Worm (Caenorhabditis elegans) whole organism, mixed stage, embryonic: Measurements from ENCODE around the gene nphp-2.

Experiments used
- M03D4.4 ChIP-seq: sonication (generic microtip); optimal IDR thresholded peaks from 2 replicates; lab custom pipeline; 2017; ENCODE audit warnings: mild to moderate bottlenecking, missing genetic modification characterization, missing compliant biosample characterization
- bed-3 ChIP-seq: fragments of 200-800 bp; sonication (Bioruptor generic); optimal IDR thresholded peaks from 3 replicates; lab custom pipeline; 2018; ENCODE audit warnings: mild to moderate bottlenecking, missing genetic modification characterization, moderate library complexity, missing compliant biosample characterization
- ceh-43 ChIP-seq: fragments of 200-800 bp; sonication (Bioruptor generic); optimal IDR thresholded peaks from 2 replicates; lab custom pipeline; 2018; ENCODE audit warnings: mild to moderate bottlenecking, missing genetic modification characterization, moderate library complexity, missing compliant biosample characterization
- ces-1 ChIP-seq: fragments of 150-350 bp; optimal IDR thresholded peaks from 2 replicates; lab custom pipeline; 2014; ENCODE audit warnings: missing biosample characterization, missing genetic modification reagents, missing genetic modification characterization
- drap-1 ChIP-seq: fragments of 200-800 bp; sonication (Bioruptor generic); optimal IDR thresholded peaks from 3 replicates; lab custom pipeline; 2018; ENCODE audit warnings: mild to moderate bottlenecking, missing genetic modification characterization, missing compliant biosample characterization
- elt-1 ChIP-seq: sonication (generic microtip); optimal IDR thresholded peaks from 2 replicates; lab custom pipeline; 2017; ENCODE audit warnings: missing genetic modification characterization, mild to moderate bottlenecking, missing compliant biosample characterization, antibody characterized with exemption, moderate library complexity, borderline replicate concordance; ENCODE audit not compliant: insufficient read depth
- elt-3 ChIP-seq: fragments of 150-350 bp; optimal IDR thresholded peaks from 2 replicates; lab custom pipeline; 2014; ENCODE audit warnings: missing biosample characterization, missing genetic modification characterization
- flh-1 ChIP-seq: fragments of 200-800 bp; sonication (Bioruptor generic); optimal IDR thresholded peaks from 2 replicates; lab custom pipeline; 2018; ENCODE audit warnings: mild to moderate bottlenecking, missing genetic modification characterization, moderate library complexity, missing compliant biosample characterization
- hlh-1 ChIP-seq: fragments of 150-350 bp; optimal IDR thresholded peaks from 2 replicates; lab custom pipeline; 2014; ENCODE audit warnings: missing biosample characterization, missing genetic modification reagents, missing genetic modification characterization
- lsy-2 ChIP-seq: fragments of 150-350 bp; optimal IDR thresholded peaks from 2 replicates; lab custom pipeline; 2014; ENCODE audit warnings: missing biosample characterization, missing genetic modification characterization
- mab-5 ChIP-seq: fragments of 150-350 bp; optimal IDR thresholded peaks from 2 replicates; lab custom pipeline; 2014; ENCODE audit warnings: missing biosample characterization, missing genetic modification characterization
- mep-1 ChIP-seq: fragments of 150-350 bp; optimal IDR thresholded peaks from 2 replicates; lab custom pipeline; 2017; ENCODE audit warnings: missing biosample characterization, missing genetic modification reagents, missing genetic modification characterization, inconsistent platforms
- mls-2 ChIP-seq: sonication (generic microtip); optimal IDR thresholded peaks from 2 replicates; lab custom pipeline; 2016; ENCODE audit warnings: mild to moderate bottlenecking, missing genetic modification characterization, moderate library complexity, missing compliant biosample characterization
- nhr-12 ChIP-seq: fragments of 150-350 bp; optimal IDR thresholded peaks from 2 replicates; lab custom pipeline; 2014; ENCODE audit warnings: missing biosample characterization, missing genetic modification characterization
- nhr-2 ChIP-seq: fragments of 150-350 bp; optimal IDR thresholded peaks from 2 replicates; lab custom pipeline; 2014; ENCODE audit warnings: missing biosample characterization, missing genetic modification characterization
- nhr-237 ChIP-seq: fragments of 150-350 bp; optimal IDR thresholded peaks from 2 replicates; lab custom pipeline; 2014; ENCODE audit warnings: missing biosample characterization, missing genetic modification characterization
- nhr-28 ChIP-seq: fragments of 150-350 bp; optimal IDR thresholded peaks from 2 replicates; lab custom pipeline; 2014; ENCODE audit warnings: missing biosample characterization, missing genetic modification characterization
- nhr-76 ChIP-seq: sonication (generic microtip); optimal IDR thresholded peaks from 2 replicates; lab custom pipeline; 2017; ENCODE audit warnings: missing biosample characterization, missing genetic modification characterization
- pha-4 ChIP-seq: fragments of 150-350 bp; optimal IDR thresholded peaks from 2 replicates; lab custom pipeline; 2018; ENCODE audit warnings: missing biosample characterization, missing genetic modification reagents, missing genetic modification characterization
- sem-2 ChIP-seq: fragments of 200-800 bp; sonication (Bioruptor generic); optimal IDR thresholded peaks from 2 replicates; lab custom pipeline; 2018; ENCODE audit warnings: mild to moderate bottlenecking, missing genetic modification characterization, missing compliant biosample characterization
- sptf-1 ChIP-seq: sonication (generic microtip); optimal IDR thresholded peaks from 2 replicates; lab custom pipeline; 2017; ENCODE audit warnings: mild to moderate bottlenecking, missing genetic modification characterization, moderate library complexity, missing compliant biosample characterization
- tbx-8 ChIP-seq: fragments of 200-800 bp; sonication (Bioruptor generic); optimal IDR thresholded peaks from 2 replicates; lab custom pipeline; 2018; ENCODE audit warnings: mild to moderate bottlenecking, missing genetic modification characterization, moderate library complexity, missing compliant biosample characterization
- unc-120 ChIP-seq: sonication (generic microtip); optimal IDR thresholded peaks from 2 replicates; lab custom pipeline; 2017; ENCODE audit warnings: missing genetic modification characterization, missing compliant biosample characterization; ENCODE audit not compliant: poor library complexity, severe bottlenecking
- unc-39 ChIP-seq: fragments of 150-350 bp; optimal IDR thresholded peaks from 2 replicates; lab custom pipeline; 2014; ENCODE audit warnings: missing biosample characterization, missing genetic modification characterization
- zip-8 ChIP-seq: fragments of 150-350 bp; optimal IDR thresholded peaks from 2 replicates; lab custom pipeline; 2014; ENCODE audit warnings: missing biosample characterization, missing genetic modification characterization
- ztf-11 ChIP-seq: fragments of 150-350 bp; optimal IDR thresholded peaks from 2 replicates; lab custom pipeline; 2014; ENCODE audit warnings: missing biosample characterization, missing genetic modification characterization

Gene nphp-2

ce11 chrV:1943465-1943864, 47.9 kb downstream of the nphp-2 start:
- TF ChIP-seq nhr-2 (tag; lab: Kevin White, UChicago) (no peak), nhr-12 (no peak), tbx-8 (GFP tag; lab: Kevin White, UChicago) (no peak), sem-2 (GFP tag; lab: Kevin White, UChicago) (no peak), sptf-1 (tag; lab: Kevin White, UChicago) (no peak), nhr-76 (tag; lab: Kevin White, UChicago) (no peak), mep-1 (tag; lab: Kevin White, UChicago) (no peak), elt-1 (tag; lab: Kevin White, UChicago) (no peak), bed-3 (GFP tag; lab: Kevin White, UChicago) (no peak), M03D4.4 (tag; lab: Kevin White, UChicago) (no peak), drap-1 (GFP tag; lab: Kevin White, UChicago) (no peak), ces-1 (no peak), elt-3 (tag; lab: Kevin White, UChicago) (no peak), pha-4 (tag; lab: Kevin White, UChicago) (no peak), flh-1 (GFP tag; lab: Kevin White, UChicago) (no peak), unc-39 (no peak), ztf-11 (tag; lab: Kevin White, UChicago) (no peak), unc-120 (tag; lab: Kevin White, UChicago) (no peak)

ce11 chrV:1945875-1946274, 50.3 kb downstream of the nphp-2 start:
- TF ChIP-seq ceh-43 (GFP tag; lab: Kevin White, UChicago): no peak
- no peak for TF ChIP-seq lsy-2 (tag; lab: Kevin White, UChicago)
- TF ChIP-seq tbx-8 (GFP tag; lab: Kevin White, UChicago): no peak
- no peak for TF ChIP-seq nhr-2 (tag; lab: Kevin White, UChicago)
- TF ChIP-seq M03D4.4 (tag; lab: Kevin White, UChicago): no peak
- TF ChIP-seq nhr-237 (tag; lab: Kevin White, UChicago): no peak
- TF ChIP-seq nhr-28 (tag; lab: Kevin White, UChicago): no peak
- TF ChIP-seq nhr-76 (tag; lab: Kevin White, UChicago): no peak
- no peak for TF ChIP-seq elt-1 (tag; lab: Kevin White, UChicago)
- TF ChIP-seq mls-2 (tag; lab: Kevin White, UChicago): no peak

DNA sequence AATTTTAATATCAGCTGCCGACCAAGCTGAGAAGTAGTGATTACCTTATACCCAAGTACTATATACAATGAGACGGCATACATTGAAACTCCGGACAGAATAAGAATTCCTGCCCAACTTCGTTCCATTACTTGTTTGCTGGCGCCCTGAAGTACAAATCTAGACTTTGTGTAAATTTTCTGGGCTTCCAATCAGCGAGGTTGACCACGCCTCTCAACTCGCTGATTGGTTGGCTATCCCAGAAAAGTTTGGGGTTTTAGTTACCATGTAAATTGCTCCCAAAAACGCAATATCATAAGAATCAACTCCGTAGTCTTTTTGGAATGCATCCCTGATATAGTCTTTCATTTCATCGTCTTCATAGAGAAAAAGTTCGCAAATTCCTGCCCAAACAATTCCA, 59.7 kb downstream of the nphp-2 start:
- TF ChIP-seq unc-39 (no peak), sptf-1 (tag; lab: Kevin White, UChicago) (no peak), hlh-1 (tag; lab: Kevin White, UChicago) (no peak), mab-5 (no peak), ztf-11 (tag; lab: Kevin White, UChicago) (no peak), nhr-76 (tag; lab: Kevin White, UChicago) (no peak), lsy-2 (tag; lab: Kevin White, UChicago) (no peak), ces-1 (no peak), bed-3 (GFP tag; lab: Kevin White, UChicago) (no peak), zip-8 (no peak)
